Fruit fly (Drosophila melanogaster) whole organism, prepupa: Measurements from ENCODE around the gene Syt12.
A peak's percentile ranks its signal among the peaks of the same experiment; 100 is the strongest.

Experiments
- Blimp-1 ChIP-seq: fragments of 200-800 bp; sonication (Bioruptor generic); optimal IDR thresholded peaks from 3 replicates; lab custom pipeline; 2017; ENCODE audit warnings: missing biosample characterization, missing genetic modification characterization, mild to moderate bottlenecking, moderate library complexity, missing genetic modification reagents
- CG10631 ChIP-seq: fragments of 200-800 bp; sonication (Bioruptor generic); optimal IDR thresholded peaks from 2 replicates; lab custom pipeline; 2016; ENCODE audit warnings: missing biosample characterization, missing genetic modification characterization
- CG10669 ChIP-seq: fragments of 200-800 bp; sonication (Bioruptor generic); optimal IDR thresholded peaks from 3 replicates; lab custom pipeline; 2018; ENCODE audit warnings: missing biosample characterization, mild to moderate bottlenecking, missing genetic modification characterization, moderate library complexity
- CG11294 ChIP-seq: fragments of 200-800 bp; sonication (Bioruptor generic); IDR thresholded peaks from 2 replicates; pipeline ENCODE4 v1.3.6; 2022; ENCODE audit warnings: missing biosample characterization, missing genetic modification characterization
- CG11762 ChIP-seq: fragments of 200-800 bp; sonication (Bioruptor generic); optimal IDR thresholded peaks from 3 replicates; lab custom pipeline; 2016; ENCODE audit warnings: missing biosample characterization, missing genetic modification characterization; ENCODE audit not compliant: insufficient read depth
- CG11902 ChIP-seq: fragments of 200-800 bp; sonication (Bioruptor generic); optimal IDR thresholded peaks from 3 replicates; lab custom pipeline; 2016; ENCODE audit warnings: missing biosample characterization, missing genetic modification characterization
- CG1621 ChIP-seq: fragments of 200-800 bp; sonication (Bioruptor generic); optimal IDR thresholded peaks from 3 replicates; lab custom pipeline; 2018; ENCODE audit warnings: missing biosample characterization, mild to moderate bottlenecking, missing genetic modification characterization
- CG16779 ChIP-seq: fragments of 200-800 bp; sonication (Bioruptor generic); optimal IDR thresholded peaks from 3 replicates; lab custom pipeline; 2017; ENCODE audit warnings: missing biosample characterization, mild to moderate bottlenecking, missing genetic modification characterization
- CG3032 ChIP-seq: fragments of 200-800 bp; optimal IDR thresholded peaks from 2 replicates; lab custom pipeline; 2019; ENCODE audit warnings: missing biosample characterization, mild to moderate bottlenecking, missing genetic modification characterization, moderate library complexity
- CG31627 ChIP-seq: fragments of 200-800 bp; sonication (Bioruptor generic); optimal IDR thresholded peaks from 3 replicates; lab custom pipeline; 2016; ENCODE audit warnings: missing biosample characterization, missing genetic modification characterization
- CG6163 ChIP-seq: fragments of 200-800 bp; sonication (Bioruptor generic); IDR thresholded peaks from 3 replicates; pipeline ENCODE4 v1.3.6; 2022; ENCODE audit warnings: missing biosample characterization, missing genetic modification characterization
- CG6276 ChIP-seq: fragments of 200-800 bp; sonication (Bioruptor generic); optimal IDR thresholded peaks from 2 replicates; lab custom pipeline; 2017; ENCODE audit warnings: missing biosample characterization, mild to moderate bottlenecking, missing genetic modification characterization
- CG6792 ChIP-seq: fragments of 200-800 bp; sonication (Bioruptor generic); optimal IDR thresholded peaks from 3 replicates; lab custom pipeline; 2016; ENCODE audit warnings: missing biosample characterization, missing genetic modification characterization
- CG6808 ChIP-seq: fragments of 200-800 bp; sonication (Bioruptor generic); optimal IDR thresholded peaks from 3 replicates; lab custom pipeline; 2017; ENCODE audit warnings: missing biosample characterization, missing genetic modification characterization, mild to moderate bottlenecking, moderate library complexity, missing genetic modification reagents
- CG6854 ChIP-seq: fragments of 200-800 bp; sonication (Bioruptor generic); optimal IDR thresholded peaks from 2 replicates; lab custom pipeline; 2017; ENCODE audit warnings: missing biosample characterization, mild to moderate bottlenecking, missing genetic modification characterization
- CG7368 ChIP-seq: fragments of 200-800 bp; sonication (Bioruptor generic); optimal IDR thresholded peaks from 3 replicates; lab custom pipeline; 2016; ENCODE audit warnings: missing biosample characterization, missing genetic modification characterization
- CG8119 ChIP-seq: fragments of 200-800 bp; sonication (Bioruptor generic); IDR thresholded peaks from 3 replicates; pipeline ENCODE4 v1.3.6; 2022; ENCODE audit warnings: missing biosample characterization, missing genetic modification characterization
- CG8319 ChIP-seq: fragments of 200-800 bp; sonication (Bioruptor generic); optimal IDR thresholded peaks from 3 replicates; lab custom pipeline; 2016; ENCODE audit warnings: missing biosample characterization, missing genetic modification characterization
- CG8632 ChIP-seq: fragments of 200-800 bp; sonication (Bioruptor generic); optimal IDR thresholded peaks from 3 replicates; lab custom pipeline; 2016; ENCODE audit warnings: missing biosample characterization, missing genetic modification characterization
- CG9139 ChIP-seq: fragments of 200-800 bp; sonication (Bioruptor generic); optimal IDR thresholded peaks from 3 replicates; lab custom pipeline; 2017; ENCODE audit warnings: missing biosample characterization, mild to moderate bottlenecking, missing genetic modification characterization
- Eip75B ChIP-seq: fragments of 200-800 bp; sonication (Bioruptor generic); optimal IDR thresholded peaks from 3 replicates; lab custom pipeline; 2016; ENCODE audit warnings: missing biosample characterization, missing genetic modification characterization
- Eip78C ChIP-seq: fragments of 200-800 bp; sonication (Bioruptor generic); peaks from one replicate; lab custom pipeline; 2016; ENCODE audit warnings: missing biosample characterization, missing genetic modification characterization
- Eip93F ChIP-seq: fragments of 200-800 bp; sonication (Bioruptor generic); optimal IDR thresholded peaks from 2 replicates; lab custom pipeline; 2016; ENCODE audit warnings: missing biosample characterization, mild to moderate bottlenecking, missing genetic modification characterization
- Ets96B ChIP-seq: fragments of 200-800 bp; optimal IDR thresholded peaks from 2 replicates; lab custom pipeline; 2019; ENCODE audit warnings: missing biosample characterization, mild to moderate bottlenecking, missing genetic modification characterization, moderate library complexity
- Gug ChIP-seq: fragments of 200-800 bp; sonication (Bioruptor generic); IDR thresholded peaks from 2 replicates; pipeline ENCODE4 v1.3.6; 2022; ENCODE audit warnings: missing biosample characterization, missing genetic modification characterization
- Hr38 ChIP-seq: sonication (Bioruptor generic); optimal IDR thresholded peaks from 2 replicates; lab custom pipeline; 2016; ENCODE audit warnings: missing biosample characterization, missing genetic modification characterization
- Hr39 ChIP-seq: fragments of 200-800 bp; sonication (Bioruptor generic); optimal IDR thresholded peaks from 2 replicates; lab custom pipeline; 2016; ENCODE audit warnings: missing biosample characterization, missing genetic modification characterization
- Lpt ChIP-seq: fragments of 200-800 bp; sonication (Bioruptor generic); optimal IDR thresholded peaks from 3 replicates; lab custom pipeline; 2016; ENCODE audit warnings: missing biosample characterization, missing genetic modification characterization
- Met ChIP-seq: fragments of 200-800 bp; sonication (Bioruptor generic); optimal IDR thresholded peaks from 3 replicates; lab custom pipeline; 2016; ENCODE audit warnings: missing biosample characterization, missing genetic modification characterization
- OdsH ChIP-seq: fragments of 200-800 bp; sonication (Bioruptor generic); optimal IDR thresholded peaks from 3 replicates; lab custom pipeline; 2016; ENCODE audit warnings: missing biosample characterization, missing genetic modification characterization
- Sox102F ChIP-seq: fragments of 200-800 bp; sonication (Bioruptor generic); optimal IDR thresholded peaks from 2 replicates; lab custom pipeline; 2016; ENCODE audit warnings: missing biosample characterization, mild to moderate bottlenecking, missing genetic modification characterization
- Sox14 ChIP-seq: fragments of 200-800 bp; sonication (Bioruptor generic); optimal IDR thresholded peaks from 3 replicates; lab custom pipeline; 2016; ENCODE audit warnings: missing biosample characterization, missing genetic modification characterization
- Sox15 ChIP-seq: fragments of 200-800 bp; sonication (Bioruptor generic); optimal IDR thresholded peaks from 3 replicates; lab custom pipeline; 2016; ENCODE audit warnings: missing biosample characterization, missing genetic modification characterization
- achi ChIP-seq: fragments of 200-800 bp; sonication (Bioruptor generic); optimal IDR thresholded peaks from 3 replicates; lab custom pipeline; 2016; ENCODE audit warnings: missing biosample characterization, missing genetic modification characterization
- acj6 ChIP-seq: fragments of 200-800 bp; sonication (Bioruptor generic); optimal IDR thresholded peaks from 3 replicates; lab custom pipeline; 2016; ENCODE audit warnings: missing biosample characterization, missing genetic modification characterization
- cyc ChIP-seq: fragments of 200-800 bp; sonication (Bioruptor generic); optimal IDR thresholded peaks from 3 replicates; lab custom pipeline; 2016; ENCODE audit warnings: missing biosample characterization, missing genetic modification characterization
- dac ChIP-seq: fragments of 200-800 bp; sonication (Bioruptor generic); optimal IDR thresholded peaks from 2 replicates; lab custom pipeline; 2017; ENCODE audit warnings: missing biosample characterization, mild to moderate bottlenecking, missing genetic modification characterization
- eg ChIP-seq: fragments of 200-800 bp; sonication (Bioruptor generic); IDR thresholded peaks from 3 replicates; pipeline ENCODE4 v1.3.6; 2022; ENCODE audit warnings: missing biosample characterization, missing genetic modification characterization
- esn ChIP-seq: fragments of 200-800 bp; sonication (Bioruptor generic); optimal IDR thresholded peaks from 2 replicates; lab custom pipeline; 2016; ENCODE audit warnings: missing biosample characterization, mild to moderate bottlenecking, missing genetic modification characterization, moderate library complexity
- fd85E ChIP-seq: fragments of 200-800 bp; sonication (Bioruptor generic); optimal IDR thresholded peaks from 3 replicates; lab custom pipeline; 2016; ENCODE audit warnings: missing biosample characterization, missing genetic modification characterization
- fkh ChIP-seq: fragments of 200-800 bp; sonication (Bioruptor generic); optimal IDR thresholded peaks from 3 replicates; lab custom pipeline; 2017; ENCODE audit warnings: missing biosample characterization, mild to moderate bottlenecking, missing genetic modification characterization, moderate library complexity
- lz ChIP-seq: fragments of 200-800 bp; sonication (Bioruptor generic); optimal IDR thresholded peaks from 3 replicates; lab custom pipeline; 2016; ENCODE audit warnings: missing biosample characterization, missing genetic modification characterization
- net ChIP-seq: fragments of 200-800 bp; sonication (Bioruptor generic); optimal IDR thresholded peaks from 3 replicates; lab custom pipeline; 2016; ENCODE audit warnings: missing biosample characterization, missing genetic modification characterization
- pdm3 ChIP-seq: fragments of 200-800 bp; sonication (Bioruptor generic); optimal IDR thresholded peaks from 3 replicates; lab custom pipeline; 2016; ENCODE audit warnings: missing biosample characterization, missing genetic modification characterization
- spab ChIP-seq: fragments of 200-800 bp; sonication (Bioruptor generic); optimal IDR thresholded peaks from 2 replicates; lab custom pipeline; 2017; ENCODE audit warnings: missing biosample characterization, mild to moderate bottlenecking, missing genetic modification characterization, missing genetic modification reagents
- ss ChIP-seq, 2 experiments: fragments of 200-800 bp; sonication (Bioruptor generic); optimal IDR thresholded peaks; 2 replicates in 1 of 2; 3 replicates in 1 of 2; lab custom pipeline; 2017 to 2018; ENCODE audit warnings: mild to moderate bottlenecking in 2 of 2, missing biosample characterization in 2 of 2, missing genetic modification characterization in 2 of 2, moderate library complexity in 1 of 2
- svp ChIP-seq: fragments of 200-800 bp; sonication (Bioruptor generic); peaks from one replicate; lab custom pipeline; 2016; ENCODE audit warnings: missing biosample characterization, missing genetic modification characterization
- topi ChIP-seq: fragments of 200-800 bp; sonication (Bioruptor generic); optimal IDR thresholded peaks from 3 replicates; lab custom pipeline; 2016; ENCODE audit warnings: missing biosample characterization, missing genetic modification characterization

Gene Syt12

DNA sequence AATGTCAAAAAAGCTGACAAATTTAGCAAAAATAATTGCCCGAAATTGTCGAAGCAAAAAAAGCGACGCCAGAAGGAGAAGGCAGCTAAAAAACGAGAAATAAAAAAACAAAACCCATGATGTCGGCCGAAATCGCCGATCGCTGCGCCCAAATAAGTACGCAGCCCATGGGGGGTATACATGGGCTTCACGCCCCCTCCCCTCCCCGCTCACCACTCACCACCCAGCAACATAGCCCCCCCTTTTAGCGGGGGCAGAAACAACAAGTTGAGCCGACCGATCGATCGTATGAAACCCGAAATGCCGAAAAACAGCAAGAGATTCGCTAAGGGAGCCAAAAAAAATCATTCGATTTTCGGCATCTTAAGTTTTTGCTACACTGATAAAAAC is 36.9 kb downstream of the Syt12 start:
- no peak for TF ChIP-seq CG3032 (tag; lab: Kevin White, UChicago)
- TF ChIP-seq CG6163 (GFP tag; lab: Robert Waterston, UW): peak; percentile 45; the same call in 1 of the 3 replicates
- TF ChIP-seq CG6854 (GFP tag; lab: Kevin White, UChicago): peak; percentile 100
- no peak for TF ChIP-seq net (GFP tag; lab: Kevin White, UChicago)
- peak; percentile 39 for TF ChIP-seq fkh (GFP tag; lab: Kevin White, UChicago)
- TF ChIP-seq eg: peak; percentile 62; the same call in 2 of the 3 replicates
- no peak for TF ChIP-seq CG10631
- no peak for TF ChIP-seq Hr38 (GFP tag; lab: Kevin White, UChicago)
- TF ChIP-seq, all 60 proteins: peak for 4

- peak; percentile 84 for TF ChIP-seq esn (GFP tag; lab: Kevin White, UChicago)
- TF ChIP-seq Sox14: peak; percentile 60
- no peak for TF ChIP-seq Eip93F
- TF ChIP-seq CG6792 (GFP tag; lab: Kevin White, UChicago): peak; percentile 64
- TF ChIP-seq CG16779 (tag; lab: Kevin White, UChicago): peak; percentile 52
- no peak for TF ChIP-seq fd85E (GFP tag; lab: Kevin White, UChicago)
- no peak for TF ChIP-seq Lpt (GFP tag; lab: Kevin White, UChicago)
- peak; percentile 86 for TF ChIP-seq Eip78C
- no peak for TF ChIP-seq Gug
- peak; percentile 34 to 35 for TF ChIP-seq ss (GFP tag; optimal IDR thresholded peaks at IDR 0.05; lab: Kevin White, UChicago)
- TF ChIP-seq Eip75B: peak; percentile 28
- peak; percentile 25 for TF ChIP-seq CG8319 (GFP tag; lab: Kevin White, UChicago)
- peak; percentile 72 for TF ChIP-seq Sox15 (GFP tag; lab: Kevin White, UChicago)
- TF ChIP-seq CG8632 (GFP tag; lab: Kevin White, UChicago): peak; percentile 66
- peak; percentile 57 for TF ChIP-seq Blimp-1 (GFP tag; lab: Kevin White, UChicago)
- peak; percentile 45 for TF ChIP-seq CG6808
- TF ChIP-seq CG6276 (GFP tag; lab: Kevin White, UChicago): peak; percentile 78
- TF ChIP-seq svp (GFP tag; lab: Kevin White, UChicago): peak; percentile 87
- peak; percentile 69 for TF ChIP-seq Sox102F (GFP tag; lab: Kevin White, UChicago)
- TF ChIP-seq Hr39: peak; percentile 67
- TF ChIP-seq CG10631: peak; percentile 67
- TF ChIP-seq CG11762: peak; percentile 40
- TF ChIP-seq OdsH (GFP tag; lab: Kevin White, UChicago): peak; percentile 62
- TF ChIP-seq CG11902 (GFP tag; lab: Kevin White, UChicago): peak; percentile 46
- TF ChIP-seq Met: peak; percentile 72
- peak; percentile 68 for TF ChIP-seq net (GFP tag; lab: Kevin White, UChicago)
- TF ChIP-seq Ets96B (tag; lab: Kevin White, UChicago): peak; percentile 26
- TF ChIP-seq topi (GFP tag; lab: Kevin White, UChicago): peak; percentile 66
- peak; percentile 12 for TF ChIP-seq CG3032 (tag; lab: Kevin White, UChicago)
- TF ChIP-seq CG11294 (GFP tag; lab: Robert Waterston, UW): peak; percentile 22; the same call in 1 of the 2 replicates
- TF ChIP-seq CG7368 (GFP tag; lab: Kevin White, UChicago): peak; percentile 46
- TF ChIP-seq CG9139 (GFP tag; lab: Kevin White, UChicago): no peak
- peak; percentile 38; the same call in 2 of the 3 replicates for TF ChIP-seq CG8119
- TF ChIP-seq cyc: peak; percentile 60
- TF ChIP-seq dac (GFP tag; lab: Kevin White, UChicago): peak; percentile 42
- peak; percentile 60 for TF ChIP-seq CG31627 (GFP tag; lab: Kevin White, UChicago)
- peak; percentile 66 for TF ChIP-seq lz (GFP tag; lab: Kevin White, UChicago)
- TF ChIP-seq acj6 (GFP tag; lab: Kevin White, UChicago): peak; percentile 66
- TF ChIP-seq Hr38 (GFP tag; lab: Kevin White, UChicago): no peak
- peak; percentile 14 for TF ChIP-seq CG1621 (tag; lab: Kevin White, UChicago)
- TF ChIP-seq spab: peak; percentile 43
- TF ChIP-seq achi (GFP tag; lab: Kevin White, UChicago): peak; percentile 62
- peak; percentile 64 for TF ChIP-seq pdm3 (GFP tag; lab: Kevin White, UChicago)
- peak; percentile 43 for TF ChIP-seq CG10669 (GFP tag; lab: Kevin White, UChicago)
- peak; percentile 81 for TF ChIP-seq CG6854 (GFP tag; lab: Kevin White, UChicago)
These were observed 37.5 kb downstream of the Syt12 start, which contains the start of gene Bcat for dm6 chrX:13396378-13397099. TSS of gene Bcat (plus strand) at chrX:13396899.
